Fruit fly (Drosophila melanogaster) whole organism, embryonic: ENCODE results near the gene CG7182.

Experiments used
- B-H2 ChIP-seq: fragments of 200-800 bp; sonication (Bioruptor generic); optimal IDR thresholded peaks from 2 replicates; lab custom pipeline; 2018; ENCODE audit warnings: missing biosample characterization, mild to moderate bottlenecking, missing genetic modification characterization
- Bdp1 ChIP-seq: fragments of 200-800 bp; sonication (Bioruptor generic); optimal IDR thresholded peaks from 3 replicates; lab custom pipeline; 2016; ENCODE audit warnings: missing biosample characterization, missing genetic modification characterization
- C15 ChIP-seq: fragments of 200-800 bp; sonication (Bioruptor generic); IDR thresholded peaks from 3 replicates; pipeline ENCODE4 v1.3.6; 2022; ENCODE audit warnings: missing biosample characterization, missing genetic modification characterization
- CG12219 ChIP-seq: fragments of 200-800 bp; sonication (Bioruptor generic); optimal IDR thresholded peaks from 3 replicates; lab custom pipeline; 2018; ENCODE audit warnings: missing biosample characterization, mild to moderate bottlenecking, missing genetic modification characterization
- CG12659 ChIP-seq: fragments of 200-800 bp; sonication (Bioruptor generic); optimal IDR thresholded peaks from 3 replicates; lab custom pipeline; 2017; ENCODE audit warnings: mild to moderate bottlenecking, missing biosample characterization, missing genetic modification reagents, missing genetic modification characterization
- CG13123 ChIP-seq: fragments of 200-800 bp; sonication (Bioruptor generic); optimal IDR thresholded peaks from 2 replicates; lab custom pipeline; 2016; ENCODE audit warnings: missing biosample characterization, missing genetic modification characterization
- CG15011 ChIP-seq: fragments of 200-800 bp; sonication (Bioruptor generic); optimal IDR thresholded peaks from 3 replicates; lab custom pipeline; 2018; ENCODE audit warnings: missing biosample characterization, mild to moderate bottlenecking, missing genetic modification characterization
- CG15514 ChIP-seq: fragments of 200-800 bp; sonication (Bioruptor generic); optimal IDR thresholded peaks from 3 replicates; lab custom pipeline; 2017; ENCODE audit warnings: missing biosample characterization, missing genetic modification characterization, mild to moderate bottlenecking, moderate library complexity, missing genetic modification reagents
- CG16863 ChIP-seq: fragments of 200-800 bp; sonication (Bioruptor generic); optimal IDR thresholded peaks from 3 replicates; lab custom pipeline; 2016; ENCODE audit warnings: missing biosample characterization, missing genetic modification characterization
- CG42726 ChIP-seq: fragments of 200-800 bp; sonication (Bioruptor generic); IDR thresholded peaks from 2 replicates; pipeline ENCODE4 v1.3.6; 2022; ENCODE audit warnings: missing biosample characterization, missing genetic modification characterization; ENCODE audit not compliant: partially characterized antibody
- CG6683 ChIP-seq: fragments of 200-800 bp; sonication (Bioruptor generic); optimal IDR thresholded peaks from 2 replicates; lab custom pipeline; 2017; ENCODE audit warnings: missing biosample characterization, mild to moderate bottlenecking, missing genetic modification characterization, missing genetic modification reagents
- CG7786 ChIP-seq: fragments of 200-800 bp; sonication (Bioruptor generic); optimal IDR thresholded peaks from 2 replicates; lab custom pipeline; 2016; ENCODE audit warnings: missing biosample characterization, missing genetic modification characterization
- CG8388 ChIP-seq: fragments of 200-800 bp; sonication (Bioruptor generic); optimal IDR thresholded peaks from 2 replicates; lab custom pipeline; 2019; ENCODE audit warnings: missing biosample characterization, mild to moderate bottlenecking, missing genetic modification characterization, moderate library complexity
- CG9609 ChIP-seq: fragments of 200-800 bp; sonication (Bioruptor generic); optimal IDR thresholded peaks from 3 replicates; lab custom pipeline; 2016; ENCODE audit warnings: missing biosample characterization, missing genetic modification characterization
- CHES-1-like ChIP-seq: fragments of 200-800 bp; sonication (Bioruptor generic); optimal IDR thresholded peaks from 2 replicates; lab custom pipeline; 2016; ENCODE audit warnings: missing biosample characterization, missing genetic modification characterization
- Camta ChIP-seq: fragments of 200-800 bp; sonication (Bioruptor generic); optimal IDR thresholded peaks from 2 replicates; lab custom pipeline; 2016; ENCODE audit warnings: missing biosample characterization, missing genetic modification characterization
- Chrac-16 ChIP-seq: fragments of 200-800 bp; sonication (Bioruptor generic); optimal IDR thresholded peaks from 3 replicates; lab custom pipeline; 2016; ENCODE audit warnings: missing biosample characterization, missing genetic modification characterization
- CoRest ChIP-seq: fragments of 200-800 bp; sonication (Bioruptor generic); optimal IDR thresholded peaks from 3 replicates; lab custom pipeline; 2018; ENCODE audit warnings: missing biosample characterization, mild to moderate bottlenecking, missing genetic modification characterization, moderate library complexity
- Deaf1 ChIP-seq: fragments of 200-800 bp; optimal IDR thresholded peaks from 3 replicates; lab custom pipeline; 2019; ENCODE audit warnings: missing biosample characterization, mild to moderate bottlenecking, missing genetic modification characterization, moderate library complexity
- Ets65A ChIP-seq: fragments of 200-800 bp; sonication (Bioruptor generic); peaks from one replicate; lab custom pipeline; 2016; ENCODE audit warnings: missing biosample characterization, missing genetic modification characterization
- HLH3B ChIP-seq: fragments of 200-800 bp; sonication (Bioruptor generic); IDR thresholded peaks from 2 replicates; pipeline ENCODE4 v1.3.6; 2022; ENCODE audit warnings: missing biosample characterization, missing genetic modification characterization
- Hr39 ChIP-seq: fragments of >200 bp; optimal IDR thresholded peaks from 2 replicates; lab custom pipeline; 2017
- Myb ChIP-seq: fragments of 200-800 bp; sonication (Bioruptor generic); optimal IDR thresholded peaks from 2 replicates; lab custom pipeline; 2016; ENCODE audit warnings: missing biosample characterization, missing genetic modification characterization
- Neu2 ChIP-seq: fragments of 200-800 bp; sonication (Bioruptor generic); optimal IDR thresholded peaks from 3 replicates; lab custom pipeline; 2016; ENCODE audit warnings: missing biosample characterization, missing genetic modification characterization, borderline replicate concordance
- Oli ChIP-seq: fragments of 200-800 bp; sonication (Bioruptor generic); optimal IDR thresholded peaks from 2 replicates; lab custom pipeline; 2018; ENCODE audit warnings: missing biosample characterization, mild to moderate bottlenecking, missing genetic modification characterization, moderate library complexity
- Pdp1 ChIP-seq, 2 experiments: fragments of 200-800 bp; sonication (Bioruptor generic); optimal IDR thresholded peaks; 3 replicates each; lab custom pipeline; 2016; ENCODE audit warnings: missing biosample characterization in 2 of 2, missing genetic modification characterization in 2 of 2, mild to moderate bottlenecking in 1 of 2, moderate library complexity in 1 of 2
- Ptx1 ChIP-seq: fragments of 200-800 bp; sonication (Bioruptor generic); IDR thresholded peaks from 2 replicates; pipeline ENCODE4 v1.3.6; 2022; ENCODE audit warnings: missing biosample characterization, missing genetic modification characterization
- Sry-δ ChIP-seq: fragments of 200-800 bp; sonication (Bioruptor generic); optimal IDR thresholded peaks from 2 replicates; lab custom pipeline; 2016; ENCODE audit warnings: missing biosample characterization, missing genetic modification characterization
- Ssrp ChIP-seq: fragments of 200-800 bp; sonication (Bioruptor generic); optimal IDR thresholded peaks from 2 replicates; lab custom pipeline; 2018; ENCODE audit warnings: missing biosample characterization, mild to moderate bottlenecking, missing genetic modification characterization, moderate library complexity
- Trl ChIP-seq, 3 experiments: fragments of >200 bp in 2 of 3; fragments of 200-800 bp in 1 of 3; sonication (Bioruptor generic) in 1 of 3; optimal IDR thresholded peaks; 2 replicates in 1 of 3; 3 replicates in 2 of 3; lab custom pipeline; 2016 to 2017; ENCODE audit warnings: missing biosample characterization in 1 of 3, missing genetic modification characterization in 1 of 3
- dmrt99B ChIP-seq: fragments of 200-800 bp; sonication (Bioruptor generic); optimal IDR thresholded peaks from 2 replicates; lab custom pipeline; 2018; ENCODE audit warnings: missing biosample characterization, mild to moderate bottlenecking, missing genetic modification characterization, moderate library complexity
- fd96Cb ChIP-seq: fragments of 200-800 bp; sonication (Bioruptor generic); optimal IDR thresholded peaks from 2 replicates; lab custom pipeline; 2018; ENCODE audit warnings: missing biosample characterization, mild to moderate bottlenecking, missing genetic modification characterization, moderate library complexity
- h ChIP-seq: fragments of >200 bp; optimal IDR thresholded peaks from 2 replicates; lab custom pipeline; 2017
- hbn ChIP-seq: fragments of 200-800 bp; sonication (Bioruptor generic); IDR thresholded peaks from 2 replicates; pipeline ENCODE4 v1.3.6; 2022; ENCODE audit warnings: missing biosample characterization, missing genetic modification characterization; ENCODE audit not compliant: partially characterized antibody
- her ChIP-seq: fragments of 200-800 bp; sonication (Bioruptor generic); optimal IDR thresholded peaks from 2 replicates; lab custom pipeline; 2016; ENCODE audit warnings: missing biosample characterization, missing genetic modification characterization
- insv ChIP-seq, 2 experiments: fragments of 200-800 bp; sonication (Bioruptor generic); optimal IDR thresholded peaks; 3 replicates each; lab custom pipeline; 2016 to 2018; ENCODE audit warnings: missing biosample characterization in 2 of 2, missing genetic modification characterization in 2 of 2
- jing ChIP-seq: fragments of 200-800 bp; sonication (Bioruptor generic); optimal IDR thresholded peaks from 2 replicates; lab custom pipeline; 2018; ENCODE audit warnings: missing biosample characterization, mild to moderate bottlenecking, missing genetic modification characterization
- kay ChIP-seq: fragments of 200-800 bp; sonication (Bioruptor generic); optimal IDR thresholded peaks from 2 replicates; lab custom pipeline; 2016; ENCODE audit warnings: missing biosample characterization, missing genetic modification characterization
- lbe ChIP-seq: fragments of 200-800 bp; sonication (Bioruptor generic); optimal IDR thresholded peaks from 2 replicates; lab custom pipeline; 2016; ENCODE audit warnings: missing biosample characterization, mild to moderate bottlenecking, missing genetic modification characterization
- phol ChIP-seq: fragments of 200-800 bp; sonication (Bioruptor generic); optimal IDR thresholded peaks from 3 replicates; lab custom pipeline; 2018; ENCODE audit warnings: missing biosample characterization, mild to moderate bottlenecking, missing genetic modification characterization, moderate library complexity
- pita ChIP-seq: fragments of 200-800 bp; sonication (Bioruptor generic); optimal IDR thresholded peaks from 2 replicates; lab custom pipeline; 2017; ENCODE audit warnings: missing biosample characterization, mild to moderate bottlenecking, missing genetic modification characterization
- prd ChIP-seq, 3 experiments: fragments of >200 bp in 2 of 3; fragments of 200-800 bp in 1 of 3; sonication (Bioruptor generic) in 1 of 3; optimal IDR thresholded peaks in 2 of 3; IDR thresholded peaks in 1 of 3; 2 replicates in 2 of 3; 3 replicates in 1 of 3; pipeline versions ENCODE4 v1.3.6 to Lab custom; 2017 to 2022; ENCODE audit warnings: missing biosample characterization in 1 of 3, missing genetic modification characterization in 1 of 3
- salm ChIP-seq: fragments of 200-800 bp; sonication (Bioruptor generic); optimal IDR thresholded peaks from 2 replicates; lab custom pipeline; 2018; ENCODE audit warnings: missing biosample characterization, mild to moderate bottlenecking, missing genetic modification characterization
- shn ChIP-seq: fragments of 200-800 bp; sonication (Bioruptor generic); optimal IDR thresholded peaks from 3 replicates; lab custom pipeline; 2016; ENCODE audit warnings: missing biosample characterization, missing genetic modification characterization
- tup ChIP-seq: fragments of 200-800 bp; sonication (Bioruptor generic); optimal IDR thresholded peaks from 2 replicates; lab custom pipeline; 2016; ENCODE audit warnings: missing biosample characterization, mild to moderate bottlenecking, missing genetic modification characterization, moderate library complexity
- vfl ChIP-seq: fragments of 200-800 bp; sonication (Bioruptor generic); optimal IDR thresholded peaks from 2 replicates; lab custom pipeline; 2016; ENCODE audit warnings: missing biosample characterization, missing genetic modification characterization
- vnd ChIP-seq: fragments of 200-800 bp; sonication (Bioruptor generic); IDR thresholded peaks from 3 replicates; pipeline ENCODE4 v1.3.6; 2022; ENCODE audit warnings: missing biosample characterization, missing genetic modification characterization; ENCODE audit not compliant: partially characterized antibody
- wdn ChIP-seq: fragments of 200-800 bp; sonication (Bioruptor generic); IDR thresholded peaks from 2 replicates; pipeline ENCODE4 v1.3.6; 2022; ENCODE audit warnings: missing biosample characterization, missing genetic modification characterization

Gene CG7182

DNA sequence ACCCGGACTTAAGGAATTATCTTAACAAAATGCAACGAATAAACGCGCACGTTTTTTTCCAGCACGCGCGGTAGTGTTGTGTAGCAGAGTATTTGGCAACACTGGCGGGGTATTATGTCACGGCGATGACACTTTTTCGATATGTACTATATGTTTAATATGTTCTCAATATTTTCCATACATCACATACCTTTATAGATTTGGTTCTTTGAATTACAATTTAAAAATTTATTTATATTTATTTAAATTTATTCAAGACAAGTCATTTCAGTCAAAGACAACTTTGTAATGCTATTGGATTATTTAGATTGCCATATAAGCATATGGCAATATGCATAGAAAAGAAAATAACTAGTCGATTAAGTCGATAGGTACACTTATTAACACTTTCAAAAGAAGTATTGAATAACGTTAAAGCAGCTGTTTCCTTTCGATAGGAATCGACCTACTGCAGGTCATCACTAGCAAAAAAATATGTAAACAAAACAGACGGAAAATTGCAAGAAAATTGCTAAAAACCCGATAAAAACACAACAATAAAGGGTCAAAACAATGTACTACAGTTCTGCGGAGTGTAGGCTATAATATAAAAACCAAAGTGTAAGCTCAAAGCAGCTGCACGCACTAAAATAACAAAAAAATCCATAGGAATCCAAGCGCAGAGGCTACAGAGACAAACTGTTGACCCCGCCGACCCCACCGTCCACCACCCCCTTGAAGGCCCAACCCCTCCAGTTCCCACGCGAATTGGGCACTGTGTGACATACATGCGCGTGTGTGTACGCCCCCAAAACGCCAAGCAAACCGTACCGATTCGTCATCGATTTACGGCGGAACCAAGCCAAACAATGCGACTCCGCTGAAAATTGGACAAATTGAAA, at the start of gene CG7182, which contains the start of gene GAPcenA (continued):
- TF ChIP-seq Deaf1 (tag; lab: Kevin White, UChicago) (no peak), Ets65A (GFP tag; lab: Kevin White, UChicago) (peak; percentile 95), CoRest (peak; percentile 86), Bdp1 (GFP tag; lab: Kevin White, UChicago) (no peak), CG42726 (GFP tag; lab: Robert Waterston, UW) (no peak), vfl (GFP tag; lab: Kevin White, UChicago) (peak; percentile 25), B-H2 (GFP tag; lab: Kevin White, UChicago) (peak; percentile 83), wdn (GFP tag; lab: Robert Waterston, UW) (no peak), Hr39 (lab: Kevin White, UChicago) (no peak), CG13123 (GFP tag; lab: Kevin White, UChicago) (peak; percentile 10), Oli (peak; percentile 70), CG12219 (no peak), CG7786 (GFP tag; lab: Kevin White, UChicago) (no peak), tup (no peak), fd96Cb (tag; lab: Kevin White, UChicago) (peak; percentile 63), shn (no peak), dmrt99B (peak; percentile 51), Camta (peak; percentile 26), CG8388 (GFP tag; lab: Kevin White, UChicago) (peak; percentile 53), her (GFP tag; lab: Kevin White, UChicago) (peak; percentile 2), C15 (GFP tag; lab: Robert Waterston, UW) (no peak), CG9609 (GFP tag; lab: Kevin White, UChicago) (peak; percentile 16), pita (no peak), salm (peak; percentile 26), CHES-1-like (GFP tag; lab: Kevin White, UChicago) (no peak), Neu2 (GFP tag; lab: Kevin White, UChicago) (no peak), Pdp1 (GFP tag; optimal IDR thresholded peaks at IDR 0.05; lab: Kevin White, UChicago) (peak in 1 of 2 experiments; percentile 82), Ptx1 (GFP tag; lab: Robert Waterston, UW) (peak; percentile 67), insv (GFP tag; optimal IDR thresholded peaks at IDR 0.05; lab: Kevin White, UChicago) (peak in 1 of 2 experiments; percentile 46), hbn (GFP tag; lab: Robert Waterston, UW) (peak; percentile 40; the same call in 1 of the 2 replicates), CG16863 (no peak), prd (optimal IDR thresholded peaks at IDR 0.05; lab: Kevin White, UChicago) (no peak), prd (GFP tag; IDR thresholded peaks at IDR 0.05; lab: Robert Waterston, UW) (no peak; the same call in 2 of the 3 replicates), HLH3B (GFP tag; lab: Robert Waterston, UW) (peak; percentile 54; the same call in 1 of the 2 replicates), CG12659 (GFP tag; lab: Kevin White, UChicago) (peak; percentile 80), jing (GFP tag; lab: Kevin White, UChicago) (no peak), h (lab: Kevin White, UChicago) (no peak), CG6683 (GFP tag; lab: Kevin White, UChicago) (peak; percentile 47), Ssrp (tag; lab: Kevin White, UChicago) (peak; percentile 52), phol (tag; lab: Kevin White, UChicago) (peak; percentile 77), vnd (GFP tag; lab: Robert Waterston, UW) (no peak; the same call in none of the 3 replicates), CG15011 (GFP tag; lab: Kevin White, UChicago) (peak; percentile 52), Chrac-16 (peak; percentile 63), lbe (peak; percentile 76), CG15514 (GFP tag; lab: Kevin White, UChicago) (peak; percentile 53), Trl (optimal IDR thresholded peaks at IDR 0.05; lab: Kevin White, UChicago) (no peak), Trl (GFP tag; optimal IDR thresholded peaks at IDR 0.05; lab: Kevin White, UChicago) (peak; percentile 41), Sry-δ (peak; percentile 86), kay (GFP tag; lab: Kevin White, UChicago) (peak; percentile 33), Myb (peak; percentile 22)
